Worm (Caenorhabditis elegans) whole organism, early embryonic: ENCODE results near the gene ZC239.20.

Source experiments
- ama-1 ChIP-seq: fragments of 150-350 bp; optimal IDR thresholded peaks from 2 replicates; lab custom pipeline; 2014
- sea-1 ChIP-seq: fragments of 200-800 bp; sonication (Bioruptor generic); conservative IDR thresholded peaks from 2 replicates; pipeline ENCODE4 v1.3.6; 2022; ENCODE audit warnings: missing genetic modification characterization, missing compliant biosample characterization
- tbx-11 ChIP-seq: fragments of 200-800 bp; sonication (Bioruptor generic); IDR thresholded peaks from 2 replicates; pipeline ENCODE4 v1.3.6; 2022; ENCODE audit warnings: missing genetic modification characterization, missing compliant biosample characterization

- TF ChIP-seq ama-1 (lab: Kevin White, UChicago) (no peak), sea-1 (GFP tag; lab: Robert Waterston, UW) (no peak), tbx-11 (GFP tag; lab: Robert Waterston, UW) (no peak)
Measured at ce11 chrII:3234725-3235124, 28.4 kb upstream of the ZC239.20 start, which contains the start of gene C17F4.8.
